Fruit fly (Drosophila melanogaster): ENCODE measurements around the gene Apc2.

DNA sequence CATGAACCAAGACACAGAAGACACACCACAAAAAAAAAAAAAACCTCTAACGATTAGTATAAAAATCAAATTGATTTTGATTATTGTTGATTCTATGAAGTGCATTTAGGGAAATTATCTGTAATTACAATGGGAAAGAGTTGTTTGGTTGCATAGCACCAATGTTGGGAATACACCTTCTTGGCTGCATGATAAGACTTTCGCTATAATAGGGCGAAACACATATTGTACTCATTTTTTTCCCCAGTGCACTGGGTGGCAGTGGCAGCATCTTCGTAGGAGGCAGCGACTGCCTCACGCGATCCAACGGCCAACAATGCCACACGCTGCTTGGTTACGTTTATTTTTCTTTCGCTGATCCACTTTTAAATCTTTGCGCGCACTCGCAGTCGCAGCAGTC lies 40.3 kb downstream of the Apc2 start:
- TF ChIP-seq ken (GFP tag; IDR thresholded peaks at IDR 0.05) (no peak), CG18599 (GFP tag; optimal IDR thresholded peaks at IDR 0.05) (no peak), CG14667 (GFP tag; IDR thresholded peaks at IDR 0.05) (no peak), Sox100B (GFP tag; optimal IDR thresholded peaks at IDR 0.05) (no peak)

Data from whole organism, embryonic.